Fruit fly (Drosophila melanogaster) whole organism, embryonic: Measurements from ENCODE around the gene Ire1.

Experiments
- CG11456 ChIP-seq: fragments of 200-800 bp; sonication (Bioruptor generic); IDR thresholded peaks from 3 replicates; pipeline ENCODE4 v1.3.6; 2022; ENCODE audit warnings: missing biosample characterization, missing genetic modification characterization
- CG12659 ChIP-seq: fragments of 200-800 bp; sonication (Bioruptor generic); optimal IDR thresholded peaks from 3 replicates; lab custom pipeline; 2017; ENCODE audit warnings: mild to moderate bottlenecking, missing biosample characterization, missing genetic modification reagents, missing genetic modification characterization
- CG12769 ChIP-seq: fragments of 200-800 bp; sonication (Bioruptor generic); optimal IDR thresholded peaks from 2 replicates; lab custom pipeline; 2019; ENCODE audit warnings: missing biosample characterization, mild to moderate bottlenecking, missing genetic modification characterization, moderate library complexity
- CG13894 ChIP-seq: fragments of 200-800 bp; sonication (Bioruptor generic); optimal IDR thresholded peaks from 3 replicates; lab custom pipeline; 2018; ENCODE audit warnings: missing biosample characterization, mild to moderate bottlenecking, missing genetic modification characterization, moderate library complexity
- CG14667 ChIP-seq: fragments of 200-800 bp; sonication (Bioruptor generic); IDR thresholded peaks from 2 replicates; pipeline ENCODE4 v1.3.6; 2022; ENCODE audit warnings: missing biosample characterization, missing genetic modification characterization
- CG14965 ChIP-seq: fragments of 200-800 bp; sonication (Bioruptor generic); optimal IDR thresholded peaks from 2 replicates; lab custom pipeline; 2016; ENCODE audit warnings: missing biosample characterization, missing genetic modification characterization, borderline replicate concordance
- CG1602 ChIP-seq: fragments of 200-800 bp; sonication (Bioruptor generic); optimal IDR thresholded peaks from 3 replicates; lab custom pipeline; 2016; ENCODE audit warnings: missing biosample characterization, missing genetic modification characterization
- CG1603 ChIP-seq: fragments of 200-800 bp; sonication (Bioruptor generic); optimal IDR thresholded peaks from 2 replicates; lab custom pipeline; 2019; ENCODE audit warnings: missing biosample characterization, mild to moderate bottlenecking, missing genetic modification characterization, moderate library complexity
- CG16779 ChIP-seq: fragments of 200-800 bp; sonication (Bioruptor generic); IDR thresholded peaks from 2 replicates; pipeline ENCODE4 v1.3.6; 2022; ENCODE audit warnings: missing biosample characterization, missing genetic modification characterization
- CG16863 ChIP-seq: fragments of 200-800 bp; sonication (Bioruptor generic); optimal IDR thresholded peaks from 3 replicates; lab custom pipeline; 2016; ENCODE audit warnings: missing biosample characterization, missing genetic modification characterization
- CG17829 ChIP-seq: fragments of 200-800 bp; optimal IDR thresholded peaks from 2 replicates; lab custom pipeline; 2019; ENCODE audit warnings: missing biosample characterization, mild to moderate bottlenecking, missing genetic modification characterization, moderate library complexity
- CG4282 ChIP-seq: fragments of 200-800 bp; sonication (Bioruptor generic); optimal IDR thresholded peaks from 2 replicates; lab custom pipeline; 2016; ENCODE audit warnings: missing biosample characterization, missing genetic modification characterization
- CG6254 ChIP-seq: fragments of 200-800 bp; sonication (Bioruptor generic); optimal IDR thresholded peaks from 3 replicates; lab custom pipeline; 2017; ENCODE audit warnings: mild to moderate bottlenecking, missing biosample characterization, missing genetic modification reagents, missing genetic modification characterization
- CG7928 ChIP-seq: fragments of 200-800 bp; sonication (Bioruptor generic); optimal IDR thresholded peaks from 2 replicates; lab custom pipeline; 2017; ENCODE audit warnings: missing biosample characterization, mild to moderate bottlenecking, missing genetic modification characterization
- CG7963 ChIP-seq: fragments of 200-800 bp; sonication (Bioruptor generic); IDR thresholded peaks from 3 replicates; pipeline ENCODE4 v1.3.6; 2022; ENCODE audit warnings: missing biosample characterization, missing genetic modification characterization; ENCODE audit not compliant: partially characterized antibody
- CG9215 ChIP-seq: fragments of 200-800 bp; sonication (Bioruptor generic); IDR thresholded peaks from 2 replicates; pipeline ENCODE4 v1.3.6; 2022; ENCODE audit warnings: missing biosample characterization, missing genetic modification characterization
- CG9437 ChIP-seq: fragments of 200-800 bp; sonication (Bioruptor generic); optimal IDR thresholded peaks from 2 replicates; lab custom pipeline; 2018; ENCODE audit warnings: missing biosample characterization, mild to moderate bottlenecking, missing genetic modification characterization
- CG9727 ChIP-seq: fragments of 200-800 bp; sonication (Bioruptor generic); optimal IDR thresholded peaks from 3 replicates; lab custom pipeline; 2017; ENCODE audit warnings: missing biosample characterization, mild to moderate bottlenecking, missing genetic modification characterization
- CoRest ChIP-seq: fragments of 200-800 bp; sonication (Bioruptor generic); optimal IDR thresholded peaks from 3 replicates; lab custom pipeline; 2018; ENCODE audit warnings: missing biosample characterization, mild to moderate bottlenecking, missing genetic modification characterization, moderate library complexity
- CrebB ChIP-seq: fragments of 200-800 bp; sonication (Bioruptor generic); optimal IDR thresholded peaks from 3 replicates; lab custom pipeline; 2018; ENCODE audit warnings: missing biosample characterization, mild to moderate bottlenecking, missing genetic modification characterization
- HLH3B ChIP-seq: fragments of 200-800 bp; sonication (Bioruptor generic); IDR thresholded peaks from 2 replicates; pipeline ENCODE4 v1.3.6; 2022; ENCODE audit warnings: missing biosample characterization, missing genetic modification characterization
- HLHmδ ChIP-seq: fragments of 200-800 bp; sonication (Bioruptor generic); optimal IDR thresholded peaks from 2 replicates; lab custom pipeline; 2018; ENCODE audit warnings: missing biosample characterization, mild to moderate bottlenecking, missing genetic modification characterization, moderate library complexity
- Hmx ChIP-seq: fragments of 200-800 bp; sonication (Bioruptor generic); optimal IDR thresholded peaks from 2 replicates; lab custom pipeline; 2016; ENCODE audit warnings: missing biosample characterization, missing genetic modification characterization
- Kr ChIP-seq: fragments of 200-800 bp; sonication (Bioruptor generic); optimal IDR thresholded peaks from 2 replicates; lab custom pipeline; 2017; ENCODE audit warnings: missing biosample characterization, mild to moderate bottlenecking, missing genetic modification characterization
- Nf-YA ChIP-seq: fragments of 200-800 bp; sonication (Bioruptor generic); IDR thresholded peaks from 2 replicates; pipeline ENCODE4 v1.3.6; 2022; ENCODE audit warnings: missing biosample characterization, missing genetic modification characterization
- Sin3A ChIP-seq: fragments of >200 bp; optimal IDR thresholded peaks from 2 replicates; lab custom pipeline; 2018
- Spps ChIP-seq: fragments of 200-800 bp; sonication (Bioruptor generic); optimal IDR thresholded peaks from 2 replicates; lab custom pipeline; 2018; ENCODE audit warnings: missing biosample characterization, mild to moderate bottlenecking, missing genetic modification characterization
- Stat92E ChIP-seq, 3 experiments: fragments of >200 bp in 2 of 3; fragments of 200-800 bp in 1 of 3; sonication (Bioruptor generic) in 1 of 3; optimal IDR thresholded peaks; 2 replicates each; lab custom pipeline; 2017 to 2019; ENCODE audit warnings: missing biosample characterization in 3 of 3, missing genetic modification characterization in 3 of 3, mild to moderate bottlenecking in 1 of 3, moderate library complexity in 1 of 3
- Taf1 ChIP-seq: fragments of 200-800 bp; sonication (Bioruptor generic); IDR thresholded peaks from 2 replicates; pipeline ENCODE4 v1.3.6; 2022; ENCODE audit warnings: missing biosample characterization, missing genetic modification characterization
- ab ChIP-seq: fragments of 200-800 bp; sonication (Bioruptor generic); optimal IDR thresholded peaks from 2 replicates; lab custom pipeline; 2016; ENCODE audit warnings: missing biosample characterization, missing genetic modification characterization
- amos ChIP-seq: fragments of 200-800 bp; sonication (Bioruptor generic); IDR thresholded peaks from 2 replicates; pipeline ENCODE4 v1.3.6; 2022; ENCODE audit warnings: missing biosample characterization, missing genetic modification characterization; ENCODE audit not compliant: partially characterized antibody
- ara ChIP-seq: fragments of 200-800 bp; sonication (Bioruptor generic); IDR thresholded peaks from 2 replicates; pipeline ENCODE4 v1.3.6; 2022; ENCODE audit warnings: missing biosample characterization, missing genetic modification characterization
- btn ChIP-seq: fragments of 200-800 bp; sonication (Bioruptor generic); optimal IDR thresholded peaks from 2 replicates; lab custom pipeline; 2016; ENCODE audit warnings: missing biosample characterization, missing genetic modification characterization
- caup ChIP-seq: fragments of 200-800 bp; sonication (Bioruptor generic); optimal IDR thresholded peaks from 3 replicates; lab custom pipeline; 2017; ENCODE audit warnings: missing biosample characterization, mild to moderate bottlenecking, missing genetic modification characterization, moderate library complexity; ENCODE audit not compliant: severe bottlenecking
- inv ChIP-seq: fragments of 200-800 bp; sonication (Bioruptor generic); IDR thresholded peaks from 2 replicates; pipeline ENCODE4 v1.3.6; 2022; ENCODE audit warnings: missing biosample characterization, missing genetic modification characterization; ENCODE audit not compliant: partially characterized antibody
- kah ChIP-seq: fragments of 200-800 bp; sonication (Bioruptor generic); optimal IDR thresholded peaks from 2 replicates; lab custom pipeline; 2018; ENCODE audit warnings: missing biosample characterization, mild to moderate bottlenecking, missing genetic modification characterization
- knrl ChIP-seq: fragments of 200-800 bp; sonication (Bioruptor generic); IDR thresholded peaks from 3 replicates; pipeline ENCODE4 v1.3.6; 2022; ENCODE audit warnings: missing biosample characterization, missing genetic modification characterization; ENCODE audit not compliant: partially characterized antibody
- lab ChIP-seq: fragments of 200-800 bp; sonication (Bioruptor generic); optimal IDR thresholded peaks from 3 replicates; lab custom pipeline; 2017; ENCODE audit warnings: missing biosample characterization, missing genetic modification characterization, mild to moderate bottlenecking, moderate library complexity, missing genetic modification reagents
- p53 ChIP-seq: fragments of 200-800 bp; sonication (Bioruptor generic); optimal IDR thresholded peaks from 2 replicates; lab custom pipeline; 2016; ENCODE audit warnings: missing biosample characterization, missing genetic modification characterization
- ro ChIP-seq: fragments of 200-800 bp; sonication (Bioruptor generic); IDR thresholded peaks from 2 replicates; pipeline ENCODE4 v1.3.6; 2022; ENCODE audit warnings: missing biosample characterization, missing genetic modification characterization
- salm ChIP-seq: fragments of 200-800 bp; sonication (Bioruptor generic); optimal IDR thresholded peaks from 2 replicates; lab custom pipeline; 2018; ENCODE audit warnings: missing biosample characterization, mild to moderate bottlenecking, missing genetic modification characterization
- sens-2 ChIP-seq: fragments of 200-800 bp; sonication (Bioruptor generic); IDR thresholded peaks from 2 replicates; pipeline ENCODE4 v1.3.6; 2022; ENCODE audit warnings: missing biosample characterization, missing genetic modification characterization
- seq ChIP-seq: fragments of 200-800 bp; sonication (Bioruptor generic); IDR thresholded peaks from 2 replicates; pipeline ENCODE4 v1.3.6; 2022; ENCODE audit warnings: missing biosample characterization, missing genetic modification characterization
- tin ChIP-seq: fragments of 200-800 bp; sonication (Bioruptor generic); optimal IDR thresholded peaks from 3 replicates; lab custom pipeline; 2016; ENCODE audit warnings: missing biosample characterization, missing genetic modification characterization
- ttk ChIP-seq: fragments of 200-800 bp; sonication (Bioruptor generic); IDR thresholded peaks from 2 replicates; pipeline ENCODE4 v2.1.2; 2022; ENCODE audit warnings: missing biosample characterization, missing genetic modification characterization
- vfl ChIP-seq: fragments of 200-800 bp; sonication (Bioruptor generic); optimal IDR thresholded peaks from 2 replicates; lab custom pipeline; 2016; ENCODE audit warnings: missing biosample characterization, missing genetic modification characterization
- wek ChIP-seq: fragments of 200-800 bp; sonication (Bioruptor generic); optimal IDR thresholded peaks from 3 replicates; lab custom pipeline; 2018; ENCODE audit warnings: missing biosample characterization, mild to moderate bottlenecking, missing genetic modification characterization, moderate library complexity
- z ChIP-seq: fragments of 200-800 bp; sonication (Bioruptor generic); IDR thresholded peaks from 3 replicates; pipeline ENCODE4 v1.3.6; 2022; ENCODE audit warnings: missing biosample characterization, missing genetic modification characterization
- zen2 ChIP-seq: fragments of 200-800 bp; sonication (Bioruptor generic); IDR thresholded peaks from 3 replicates; pipeline ENCODE4 v1.3.6; 2022; ENCODE audit warnings: missing biosample characterization, missing genetic modification characterization; ENCODE audit not compliant: partially characterized antibody

The Ire1 gene

dm6 chr3R:19889603-19890187, 28.6 kb upstream of the Ire1 start (continued):
- TF ChIP-seq CrebB (tag; lab: Kevin White, UChicago) (peak; percentile 44), zen2 (GFP tag; lab: Robert Waterston, UW) (no peak), z (peak; percentile 72; the same call in 2 of the 3 replicates), lab (peak; percentile 91), ab (GFP tag; lab: Kevin White, UChicago) (no peak), HLH3B (GFP tag; lab: Robert Waterston, UW) (peak; percentile 37; the same call in 1 of the 2 replicates), Sin3A (lab: Kevin White, UChicago) (no peak), CoRest (tag; lab: Kevin White, UChicago) (peak; percentile 86), CG9437 (GFP tag; lab: Kevin White, UChicago) (peak; percentile 62), p53 (GFP tag; lab: Kevin White, UChicago) (no peak), CG1603 (tag; lab: Kevin White, UChicago) (no peak), btn (no peak), CG13894 (peak; percentile 17), CG16779 (GFP tag; lab: Robert Waterston, UW) (no peak), CG17829 (peak; percentile 59), knrl (GFP tag; lab: Robert Waterston, UW) (no peak), seq (peak; percentile 13; the same call in 1 of the 2 replicates), CG7928 (GFP tag; lab: Kevin White, UChicago) (peak; percentile 50), CG16863 (GFP tag; lab: Kevin White, UChicago) (no peak), CG11456 (GFP tag; lab: Robert Waterston, UW) (peak; percentile 61; the same call in 1 of the 3 replicates), caup (GFP tag; lab: Kevin White, UChicago) (peak; percentile 86), kah (GFP tag; lab: Kevin White, UChicago) (peak; percentile 44), ara (GFP tag; lab: Robert Waterston, UW) (0 out of 2 replicates have a peak, but pooled peaks have one; percentile 7), Spps (tag; lab: Kevin White, UChicago) (peak; percentile 27), sens-2 (GFP tag; lab: Robert Waterston, UW) (no peak), CG9215 (GFP tag; lab: Robert Waterston, UW) (peak; percentile 69), Nf-YA (GFP tag; lab: Robert Waterston, UW) (peak; percentile 22; the same call in 1 of the 2 replicates), vfl (GFP tag; lab: Kevin White, UChicago) (no peak), amos (GFP tag; lab: Robert Waterston, UW) (no peak), CG14667 (GFP tag; lab: Robert Waterston, UW) (no peak), CG12659 (peak; percentile 78), ro (GFP tag; lab: Robert Waterston, UW) (no peak), CG9727 (GFP tag; lab: Kevin White, UChicago) (peak; percentile 81), salm (tag; lab: Kevin White, UChicago) (peak; percentile 53), CG1602 (GFP tag; lab: Kevin White, UChicago) (peak; percentile 28), CG4282 (GFP tag; lab: Kevin White, UChicago) (no peak), Kr (GFP tag; lab: Kevin White, UChicago) (no peak), CG12769 (tag; lab: Kevin White, UChicago) (peak; percentile 32), Hmx (GFP tag; lab: Kevin White, UChicago) (no peak), inv (GFP tag; lab: Robert Waterston, UW) (no peak), ttk (no peak; the same call in 1 of the 2 replicates), CG6254 (GFP tag; lab: Kevin White, UChicago) (peak; percentile 51), Taf1 (GFP tag; lab: Robert Waterston, UW) (peak; percentile 66), CG14965 (no peak), HLHmδ (GFP tag; lab: Kevin White, UChicago) (peak; percentile 61), Stat92E (GFP tag; optimal IDR thresholded peaks at IDR 0.05; lab: Kevin White, UChicago) (no peak), tin (GFP tag; lab: Kevin White, UChicago) (peak; percentile 39), CG7963 (GFP tag; lab: Robert Waterston, UW) (no peak), wek (GFP tag; lab: Kevin White, UChicago) (no peak)
